Fruit fly (Drosophila melanogaster) whole organism, prepupa: Measurements from ENCODE around the gene CG18649.

Experiments used
- CG10631 ChIP-seq: fragments of 200-800 bp; sonication (Bioruptor generic); optimal IDR thresholded peaks from 2 replicates; lab custom pipeline; 2016; ENCODE audit warnings: missing biosample characterization, missing genetic modification characterization
- CG10669 ChIP-seq: fragments of 200-800 bp; sonication (Bioruptor generic); optimal IDR thresholded peaks from 3 replicates; lab custom pipeline; 2018; ENCODE audit warnings: missing biosample characterization, mild to moderate bottlenecking, missing genetic modification characterization, moderate library complexity
- CG11762 ChIP-seq: fragments of 200-800 bp; sonication (Bioruptor generic); optimal IDR thresholded peaks from 3 replicates; lab custom pipeline; 2016; ENCODE audit warnings: missing biosample characterization, missing genetic modification characterization; ENCODE audit not compliant: insufficient read depth
- CG11902 ChIP-seq: fragments of 200-800 bp; sonication (Bioruptor generic); optimal IDR thresholded peaks from 3 replicates; lab custom pipeline; 2016; ENCODE audit warnings: missing biosample characterization, missing genetic modification characterization
- CG15336 ChIP-seq: fragments of 200-800 bp; sonication (Bioruptor generic); IDR thresholded peaks from 2 replicates; pipeline ENCODE4 v1.3.6; 2022; ENCODE audit warnings: missing biosample characterization, missing genetic modification characterization
- CG1621 ChIP-seq: fragments of 200-800 bp; sonication (Bioruptor generic); optimal IDR thresholded peaks from 3 replicates; lab custom pipeline; 2018; ENCODE audit warnings: missing biosample characterization, mild to moderate bottlenecking, missing genetic modification characterization
- CG16779 ChIP-seq: fragments of 200-800 bp; sonication (Bioruptor generic); optimal IDR thresholded peaks from 3 replicates; lab custom pipeline; 2017; ENCODE audit warnings: missing biosample characterization, mild to moderate bottlenecking, missing genetic modification characterization
- CG3032 ChIP-seq: fragments of 200-800 bp; optimal IDR thresholded peaks from 2 replicates; lab custom pipeline; 2019; ENCODE audit warnings: missing biosample characterization, mild to moderate bottlenecking, missing genetic modification characterization, moderate library complexity
- CG31627 ChIP-seq: fragments of 200-800 bp; sonication (Bioruptor generic); optimal IDR thresholded peaks from 3 replicates; lab custom pipeline; 2016; ENCODE audit warnings: missing biosample characterization, missing genetic modification characterization
- CG32006 ChIP-seq: fragments of 200-800 bp; sonication (Bioruptor generic); optimal IDR thresholded peaks from 3 replicates; lab custom pipeline; 2017; ENCODE audit warnings: missing biosample characterization, mild to moderate bottlenecking, missing genetic modification characterization
- CG34406 ChIP-seq: fragments of 200-800 bp; sonication (Bioruptor generic); optimal IDR thresholded peaks from 3 replicates; lab custom pipeline; 2016; ENCODE audit warnings: missing biosample characterization, missing genetic modification characterization
- CG3919 ChIP-seq: fragments of 200-800 bp; sonication (Bioruptor generic); optimal IDR thresholded peaks from 3 replicates; lab custom pipeline; 2016; ENCODE audit warnings: missing biosample characterization, missing genetic modification characterization
- CG4318 ChIP-seq: fragments of 200-800 bp; sonication (Bioruptor generic); optimal IDR thresholded peaks from 3 replicates; lab custom pipeline; 2017; ENCODE audit warnings: missing biosample characterization, mild to moderate bottlenecking, missing genetic modification characterization
- CG6163 ChIP-seq: fragments of 200-800 bp; sonication (Bioruptor generic); IDR thresholded peaks from 3 replicates; pipeline ENCODE4 v1.3.6; 2022; ENCODE audit warnings: missing biosample characterization, missing genetic modification characterization
- CG6276 ChIP-seq: fragments of 200-800 bp; sonication (Bioruptor generic); optimal IDR thresholded peaks from 2 replicates; lab custom pipeline; 2017; ENCODE audit warnings: missing biosample characterization, mild to moderate bottlenecking, missing genetic modification characterization
- CG6808 ChIP-seq: fragments of 200-800 bp; sonication (Bioruptor generic); optimal IDR thresholded peaks from 3 replicates; lab custom pipeline; 2017; ENCODE audit warnings: missing biosample characterization, missing genetic modification characterization, mild to moderate bottlenecking, moderate library complexity, missing genetic modification reagents
- CG7368 ChIP-seq: fragments of 200-800 bp; sonication (Bioruptor generic); optimal IDR thresholded peaks from 3 replicates; lab custom pipeline; 2016; ENCODE audit warnings: missing biosample characterization, missing genetic modification characterization
- CG8119 ChIP-seq: fragments of 200-800 bp; sonication (Bioruptor generic); IDR thresholded peaks from 3 replicates; pipeline ENCODE4 v1.3.6; 2022; ENCODE audit warnings: missing biosample characterization, missing genetic modification characterization
- CG8319 ChIP-seq: fragments of 200-800 bp; sonication (Bioruptor generic); optimal IDR thresholded peaks from 3 replicates; lab custom pipeline; 2016; ENCODE audit warnings: missing biosample characterization, missing genetic modification characterization
- CG8632 ChIP-seq: fragments of 200-800 bp; sonication (Bioruptor generic); optimal IDR thresholded peaks from 3 replicates; lab custom pipeline; 2016; ENCODE audit warnings: missing biosample characterization, missing genetic modification characterization
- CG9139 ChIP-seq: fragments of 200-800 bp; sonication (Bioruptor generic); optimal IDR thresholded peaks from 3 replicates; lab custom pipeline; 2017; ENCODE audit warnings: missing biosample characterization, mild to moderate bottlenecking, missing genetic modification characterization
- Eip75B ChIP-seq: fragments of 200-800 bp; sonication (Bioruptor generic); optimal IDR thresholded peaks from 3 replicates; lab custom pipeline; 2016; ENCODE audit warnings: missing biosample characterization, missing genetic modification characterization
- Eip78C ChIP-seq: fragments of 200-800 bp; sonication (Bioruptor generic); peaks from one replicate; lab custom pipeline; 2016; ENCODE audit warnings: missing biosample characterization, missing genetic modification characterization
- Eip93F ChIP-seq: fragments of 200-800 bp; sonication (Bioruptor generic); optimal IDR thresholded peaks from 2 replicates; lab custom pipeline; 2016; ENCODE audit warnings: missing biosample characterization, mild to moderate bottlenecking, missing genetic modification characterization
- Ets21C ChIP-seq: fragments of 200-800 bp; sonication (Bioruptor generic); optimal IDR thresholded peaks from 3 replicates; lab custom pipeline; 2016; ENCODE audit warnings: missing biosample characterization, missing genetic modification characterization
- Gug ChIP-seq: fragments of 200-800 bp; sonication (Bioruptor generic); IDR thresholded peaks from 2 replicates; pipeline ENCODE4 v1.3.6; 2022; ENCODE audit warnings: missing biosample characterization, missing genetic modification characterization
- Hr38 ChIP-seq: sonication (Bioruptor generic); optimal IDR thresholded peaks from 2 replicates; lab custom pipeline; 2016; ENCODE audit warnings: missing biosample characterization, missing genetic modification characterization
- Hr4 ChIP-seq: fragments of 200-800 bp; sonication (Bioruptor generic); optimal IDR thresholded peaks from 3 replicates; lab custom pipeline; 2016; ENCODE audit warnings: missing biosample characterization, missing genetic modification characterization
- Lpt ChIP-seq: fragments of 200-800 bp; sonication (Bioruptor generic); optimal IDR thresholded peaks from 3 replicates; lab custom pipeline; 2016; ENCODE audit warnings: missing biosample characterization, missing genetic modification characterization
- Met ChIP-seq: fragments of 200-800 bp; sonication (Bioruptor generic); optimal IDR thresholded peaks from 3 replicates; lab custom pipeline; 2016; ENCODE audit warnings: missing biosample characterization, missing genetic modification characterization
- OdsH ChIP-seq: fragments of 200-800 bp; sonication (Bioruptor generic); optimal IDR thresholded peaks from 3 replicates; lab custom pipeline; 2016; ENCODE audit warnings: missing biosample characterization, missing genetic modification characterization
- Smox ChIP-seq: fragments of 200-800 bp; sonication (Bioruptor generic); optimal IDR thresholded peaks from 3 replicates; lab custom pipeline; 2016; ENCODE audit warnings: missing biosample characterization, missing genetic modification characterization
- Sox102F ChIP-seq: fragments of 200-800 bp; sonication (Bioruptor generic); optimal IDR thresholded peaks from 2 replicates; lab custom pipeline; 2016; ENCODE audit warnings: missing biosample characterization, mild to moderate bottlenecking, missing genetic modification characterization
- Sox14 ChIP-seq: fragments of 200-800 bp; sonication (Bioruptor generic); optimal IDR thresholded peaks from 3 replicates; lab custom pipeline; 2016; ENCODE audit warnings: missing biosample characterization, missing genetic modification characterization
- acj6 ChIP-seq: fragments of 200-800 bp; sonication (Bioruptor generic); optimal IDR thresholded peaks from 3 replicates; lab custom pipeline; 2016; ENCODE audit warnings: missing biosample characterization, missing genetic modification characterization
- cyc ChIP-seq: fragments of 200-800 bp; sonication (Bioruptor generic); optimal IDR thresholded peaks from 3 replicates; lab custom pipeline; 2016; ENCODE audit warnings: missing biosample characterization, missing genetic modification characterization
- dac ChIP-seq: fragments of 200-800 bp; sonication (Bioruptor generic); optimal IDR thresholded peaks from 2 replicates; lab custom pipeline; 2017; ENCODE audit warnings: missing biosample characterization, mild to moderate bottlenecking, missing genetic modification characterization
- dsx ChIP-seq: fragments of 200-800 bp; optimal IDR thresholded peaks from 3 replicates; lab custom pipeline; 2019; ENCODE audit warnings: missing biosample characterization, mild to moderate bottlenecking, missing genetic modification characterization, moderate library complexity; ENCODE audit not compliant: poor library complexity, severe bottlenecking
- eg ChIP-seq: fragments of 200-800 bp; sonication (Bioruptor generic); IDR thresholded peaks from 3 replicates; pipeline ENCODE4 v1.3.6; 2022; ENCODE audit warnings: missing biosample characterization, missing genetic modification characterization
- esn ChIP-seq: fragments of 200-800 bp; sonication (Bioruptor generic); optimal IDR thresholded peaks from 2 replicates; lab custom pipeline; 2016; ENCODE audit warnings: missing biosample characterization, mild to moderate bottlenecking, missing genetic modification characterization, moderate library complexity
- fd59A ChIP-seq: fragments of 200-800 bp; sonication (Bioruptor generic); optimal IDR thresholded peaks from 2 replicates; lab custom pipeline; 2017; ENCODE audit warnings: missing biosample characterization, mild to moderate bottlenecking, missing genetic modification characterization, missing genetic modification reagents
- fd85E ChIP-seq: fragments of 200-800 bp; sonication (Bioruptor generic); optimal IDR thresholded peaks from 3 replicates; lab custom pipeline; 2016; ENCODE audit warnings: missing biosample characterization, missing genetic modification characterization
- fkh ChIP-seq: fragments of 200-800 bp; sonication (Bioruptor generic); optimal IDR thresholded peaks from 3 replicates; lab custom pipeline; 2017; ENCODE audit warnings: missing biosample characterization, mild to moderate bottlenecking, missing genetic modification characterization, moderate library complexity
- lz ChIP-seq: fragments of 200-800 bp; sonication (Bioruptor generic); optimal IDR thresholded peaks from 3 replicates; lab custom pipeline; 2016; ENCODE audit warnings: missing biosample characterization, missing genetic modification characterization
- net ChIP-seq: fragments of 200-800 bp; sonication (Bioruptor generic); optimal IDR thresholded peaks from 3 replicates; lab custom pipeline; 2016; ENCODE audit warnings: missing biosample characterization, missing genetic modification characterization
- pdm3 ChIP-seq: fragments of 200-800 bp; sonication (Bioruptor generic); optimal IDR thresholded peaks from 3 replicates; lab custom pipeline; 2016; ENCODE audit warnings: missing biosample characterization, missing genetic modification characterization
- spab ChIP-seq: fragments of 200-800 bp; sonication (Bioruptor generic); optimal IDR thresholded peaks from 2 replicates; lab custom pipeline; 2017; ENCODE audit warnings: missing biosample characterization, mild to moderate bottlenecking, missing genetic modification characterization, missing genetic modification reagents
- ss ChIP-seq, 2 experiments: fragments of 200-800 bp; sonication (Bioruptor generic); optimal IDR thresholded peaks; 2 replicates in 1 of 2; 3 replicates in 1 of 2; lab custom pipeline; 2017 to 2018; ENCODE audit warnings: mild to moderate bottlenecking in 2 of 2, missing biosample characterization in 2 of 2, missing genetic modification characterization in 2 of 2, moderate library complexity in 1 of 2
- svp ChIP-seq: fragments of 200-800 bp; sonication (Bioruptor generic); peaks from one replicate; lab custom pipeline; 2016; ENCODE audit warnings: missing biosample characterization, missing genetic modification characterization
- topi ChIP-seq: fragments of 200-800 bp; sonication (Bioruptor generic); optimal IDR thresholded peaks from 3 replicates; lab custom pipeline; 2016; ENCODE audit warnings: missing biosample characterization, missing genetic modification characterization
- vri ChIP-seq: fragments of 200-800 bp; sonication (Bioruptor generic); optimal IDR thresholded peaks from 3 replicates; lab custom pipeline; 2016; ENCODE audit warnings: missing biosample characterization, mild to moderate bottlenecking, missing genetic modification characterization

The CG18649 gene

DNA sequence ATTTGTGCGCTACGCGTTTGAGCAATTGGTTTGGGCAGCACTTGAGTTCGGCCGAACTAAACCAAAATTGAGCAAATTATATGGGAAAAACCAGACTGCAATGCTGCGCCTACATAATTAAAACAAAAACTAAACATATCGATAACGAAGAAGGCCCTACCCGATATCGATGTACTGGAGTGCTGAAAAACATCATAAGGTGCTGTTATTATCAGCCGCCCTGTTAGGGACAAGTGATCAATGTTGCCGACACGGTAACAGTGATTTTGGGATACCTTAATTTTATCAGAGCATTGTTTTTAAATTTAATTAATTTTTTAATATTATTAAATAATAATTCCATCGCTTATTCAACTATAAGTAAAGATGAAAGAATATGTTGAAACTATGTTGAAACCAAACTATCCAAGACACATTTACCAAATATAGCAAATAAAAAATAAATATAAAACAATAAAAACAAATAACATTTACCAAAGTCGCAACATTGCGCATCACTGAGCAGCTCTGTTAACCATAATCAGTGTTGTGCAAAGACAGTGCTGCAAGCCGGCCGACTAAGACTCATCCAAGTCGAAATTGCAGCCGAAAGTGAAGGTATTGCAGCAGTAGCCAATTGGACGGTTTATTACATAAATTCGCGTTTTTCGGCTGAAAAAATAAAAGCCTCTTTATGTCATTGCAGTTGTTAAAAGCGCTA lies 40.8 kb upstream of the CG18649 start, which contains the start of the genes sstn, Plp and GlyRS:
Gene sstn (minus strand): TSS at position 131 of the 700 bp plus-strand sequence.
Gene Plp (minus strand): TSS at position 136 of the 700 bp plus-strand sequence.
Gene GlyRS (plus strand): TSS at position 554 of the 700 bp plus-strand sequence.
- TF ChIP-seq CG11762 (GFP tag; lab: Kevin White, UChicago), result no peak
- TF ChIP-seq ss (GFP tag; optimal IDR thresholded peaks at IDR 0.05; lab: Kevin White, UChicago), result peak in 1 of 2 experiments; percentile 33
- TF ChIP-seq vri (GFP tag; lab: Kevin White, UChicago), result peak; percentile 24
- no peak for TF ChIP-seq cyc (GFP tag; lab: Kevin White, UChicago)
- no peak for TF ChIP-seq CG8119
- TF ChIP-seq CG4318, result no peak
- TF ChIP-seq CG34406 (GFP tag; lab: Kevin White, UChicago), result peak; percentile 26
- peak; percentile 18 for TF ChIP-seq CG3919 (GFP tag; lab: Kevin White, UChicago)
- no peak for TF ChIP-seq dac (GFP tag; lab: Kevin White, UChicago)
- TF ChIP-seq eg (GFP tag; lab: Robert Waterston, UW), result no peak
- peak; percentile 0 for TF ChIP-seq CG16779 (tag; lab: Kevin White, UChicago)
- TF ChIP-seq spab, result no peak
- no peak for TF ChIP-seq Smox (GFP tag; lab: Kevin White, UChicago)
- TF ChIP-seq Ets21C (GFP tag; lab: Kevin White, UChicago), result no peak
- TF ChIP-seq CG6808, result no peak
- peak; percentile 41 for TF ChIP-seq dsx (GFP tag; lab: Kevin White, UChicago)
- TF ChIP-seq CG9139 (GFP tag; lab: Kevin White, UChicago), result no peak
- peak; percentile 17 for TF ChIP-seq fd59A
- TF ChIP-seq fkh (GFP tag; lab: Kevin White, UChicago), result no peak
- no peak for TF ChIP-seq topi (GFP tag; lab: Kevin White, UChicago)
- 0 out of 2 replicates have a peak, but pooled peaks have one; percentile 23 for TF ChIP-seq CG15336
- TF ChIP-seq CG8319, result no peak
- TF ChIP-seq fd85E, result no peak
- TF ChIP-seq esn (GFP tag; lab: Kevin White, UChicago), result peak; percentile 20
- TF ChIP-seq Met, result peak; percentile 18
- peak; percentile 60 for TF ChIP-seq svp (GFP tag; lab: Kevin White, UChicago)
- TF ChIP-seq Hr4 (GFP tag; lab: Kevin White, UChicago), result no peak
- TF ChIP-seq Sox102F, result no peak
- TF ChIP-seq CG8632 (GFP tag; lab: Kevin White, UChicago), result peak; percentile 28
- TF ChIP-seq Eip75B (GFP tag; lab: Kevin White, UChicago), result peak; percentile 12
- TF ChIP-seq Gug (GFP tag; lab: Robert Waterston, UW), result no peak
- peak; percentile 41 for TF ChIP-seq OdsH (GFP tag; lab: Kevin White, UChicago)
- peak; percentile 55 for TF ChIP-seq CG10631
- TF ChIP-seq Sox14 (GFP tag; lab: Kevin White, UChicago), result no peak
- TF ChIP-seq Lpt (GFP tag; lab: Kevin White, UChicago), result no peak
- peak; percentile 36 for TF ChIP-seq acj6 (GFP tag; lab: Kevin White, UChicago)
- TF ChIP-seq Eip93F (GFP tag; lab: Kevin White, UChicago), result peak; percentile 19
- TF ChIP-seq pdm3 (GFP tag; lab: Kevin White, UChicago), result peak; percentile 29
- no peak for TF ChIP-seq CG11902 (GFP tag; lab: Kevin White, UChicago)
- TF ChIP-seq lz (GFP tag; lab: Kevin White, UChicago), result peak; percentile 0
- peak; percentile 33 for TF ChIP-seq CG3032 (tag; lab: Kevin White, UChicago)
- no peak for TF ChIP-seq CG7368 (GFP tag; lab: Kevin White, UChicago)
- TF ChIP-seq CG6276 (GFP tag; lab: Kevin White, UChicago), result no peak
- TF ChIP-seq CG1621 (tag; lab: Kevin White, UChicago), result no peak
- TF ChIP-seq CG6163 (GFP tag; lab: Robert Waterston, UW), result no peak
- no peak for TF ChIP-seq CG31627
- TF ChIP-seq CG32006 (GFP tag; lab: Kevin White, UChicago), result peak; percentile 45
- peak; percentile 57 for TF ChIP-seq Eip78C (GFP tag; lab: Kevin White, UChicago)
- peak; percentile 11 for TF ChIP-seq net (GFP tag; lab: Kevin White, UChicago)
- TF ChIP-seq Hr38 (GFP tag; lab: Kevin White, UChicago), result no peak
- no peak for TF ChIP-seq CG10669 (GFP tag; lab: Kevin White, UChicago)
